Worm (Caenorhabditis elegans) whole organism, L4/young adult: ENCODE data around the gene gmpr-1.
A peak's percentile ranks its signal among the peaks of the same experiment; 100 is the strongest.

Source experiments
- W03F9.2 ChIP-seq: fragments of 150-350 bp; optimal IDR thresholded peaks from 2 replicates; lab custom pipeline; 2014; ENCODE audit warnings: missing biosample characterization, missing genetic modification characterization
- dao-5 ChIP-seq: sonication (generic microtip); optimal IDR thresholded peaks from 2 replicates; lab custom pipeline; 2016; ENCODE audit warnings: missing genotype, missing genetic modification characterization, moderate library complexity, missing compliant biosample characterization
- him-1 ChIP-seq: sonication (generic microtip); optimal IDR thresholded peaks from 2 replicates; lab custom pipeline; 2016; ENCODE audit warnings: missing genotype, missing genetic modification reagents, missing genetic modification characterization, missing compliant biosample characterization

ce11 chrV:4375807-4376564 is 4.8 kb upstream of the gmpr-1 start, which contains the start of gene F32D1.7:
- TF ChIP-seq dao-5 (no peak), him-1 (no peak), W03F9.2 (tag; lab: Kevin White, UChicago) (peak; percentile 11)
